Fruit fly (Drosophila melanogaster): ENCODE data around the gene CG18549.
A peak's percentile ranks its signal among the peaks of the same experiment; 100 is the strongest.

The CG18549 gene

dm6 chr3R:12401672-12402296 is 47.3 kb upstream of the CG18549 start, which contains the start of gene DNAlig3 (continued):
- no peak for TF ChIP-seq CG17361 (GFP tag; IDR thresholded peaks at IDR 0.05)
- 0 out of 2 replicates have a peak, but pooled peaks have one; percentile 25 for TF ChIP-seq tna (GFP tag; IDR thresholded peaks at IDR 0.05; ENCODE audit: partially characterized antibody)
- no peak for TF ChIP-seq CG32772 (GFP tag; IDR thresholded peaks at IDR 0.05)

- peak; percentile 47; the same call in 1 of the 2 replicates for TF ChIP-seq dan (GFP tag; IDR thresholded peaks at IDR 0.05)
- TF ChIP-seq unc-4 (GFP tag; IDR thresholded peaks at IDR 0.05; ENCODE audit: partially characterized antibody) = no peak
- TF ChIP-seq CG11560 (tag; IDR thresholded peaks at IDR 0.05) = peak; percentile 65; the same call in 2 of the 3 replicates
- peak; percentile 99 for TF ChIP-seq CG6813 (GFP tag; optimal IDR thresholded peaks at IDR 0.05)
- TF ChIP-seq CG16813 (GFP tag; IDR thresholded peaks at IDR 0.05; ENCODE audit: partially characterized antibody) = 0 out of 3 replicates have a peak, but pooled peaks have one; percentile 32
- TF ChIP-seq stwl (tag; optimal IDR thresholded peaks at IDR 0.05) = peak; percentile 99
- TF ChIP-seq ERR (GFP tag; optimal IDR thresholded peaks at IDR 0.05) = peak; percentile 92
- TF ChIP-seq fd3F (GFP tag; optimal IDR thresholded peaks at IDR 0.05) = peak; percentile 95
- TF ChIP-seq CG32772 (GFP tag; IDR thresholded peaks at IDR 0.05) = peak; percentile 88
- peak; percentile 92 for TF ChIP-seq CG7745 (tag; optimal IDR thresholded peaks at IDR 0.05)
- peak; percentile 98 for TF ChIP-seq CG17359 (tag; optimal IDR thresholded peaks at IDR 0.05)
- peak; percentile 97 for TF ChIP-seq CG2202 (tag; optimal IDR thresholded peaks at IDR 0.05)
- peak; percentile 87; the same call in 1 of the 2 replicates for TF ChIP-seq danr (GFP tag; IDR thresholded peaks at IDR 0.05)
- TF ChIP-seq CG6689 (GFP tag; IDR thresholded peaks at IDR 0.05) = peak; percentile 97
- TF ChIP-seq CG30403 (GFP tag; optimal IDR thresholded peaks at IDR 0.05) = peak; percentile 96
- TF ChIP-seq usp (GFP tag; optimal IDR thresholded peaks at IDR 0.05) = no peak
- peak; percentile 99 for TF ChIP-seq MTF-1 (GFP tag; optimal IDR thresholded peaks at IDR 0.05; ENCODE audit: borderline replicate concordance)
- peak; percentile 97 for TF ChIP-seq az2 (GFP tag; optimal IDR thresholded peaks at IDR 0.05)
- TF ChIP-seq pho (GFP tag; optimal IDR thresholded peaks at IDR 0.05) = peak; percentile 91
- peak; percentile 82 for TF ChIP-seq CG4360 (GFP tag; IDR thresholded peaks at IDR 0.05)
- TF ChIP-seq CG10209 (GFP tag; optimal IDR thresholded peaks at IDR 0.05) = peak; percentile 97
- peak; percentile 98 for TF ChIP-seq CG10565 (GFP tag; optimal IDR thresholded peaks at IDR 0.05)
- peak; percentile 96 for TF ChIP-seq Atf6 (GFP tag; IDR thresholded peaks at IDR 0.05)
- TF ChIP-seq CG1024 (GFP tag; IDR thresholded peaks at IDR 0.05) = peak; percentile 97
- TF ChIP-seq CG33213 (GFP tag; optimal IDR thresholded peaks at IDR 0.05) = peak; percentile 99
- TF ChIP-seq grau (tag; optimal IDR thresholded peaks at IDR 0.05) = peak; percentile 98
- peak; percentile 99 for TF ChIP-seq sqz (GFP tag; optimal IDR thresholded peaks at IDR 0.05)
- peak; percentile 98 for TF ChIP-seq Sox100B (GFP tag; optimal IDR thresholded peaks at IDR 0.05)
- peak in 1 of 3 experiments; percentile 99 for TF ChIP-seq lola (GFP tag; optimal IDR thresholded peaks at IDR 0.05)
- TF ChIP-seq CG2199 (GFP tag; IDR thresholded peaks at IDR 0.05) = peak; percentile 94
- TF ChIP-seq CG6854 (GFP tag; optimal IDR thresholded peaks at IDR 0.05) = peak; percentile 98
- peak; percentile 97 for TF ChIP-seq CG1792 (GFP tag; optimal IDR thresholded peaks at IDR 0.05)
- TF ChIP-seq C15 (GFP tag; IDR thresholded peaks at IDR 0.05) = peak; percentile 87
- peak; percentile 91 for TF ChIP-seq CG8765 (GFP tag; IDR thresholded peaks at IDR 0.05)
- TF ChIP-seq disco-r (GFP tag; optimal IDR thresholded peaks at IDR 0.05) = peak; percentile 86
- TF ChIP-seq grn (GFP tag; optimal IDR thresholded peaks at IDR 0.05) = peak; percentile 98
- TF ChIP-seq zf30C (GFP tag; optimal IDR thresholded peaks at IDR 0.05) = peak; percentile 39
- TF ChIP-seq CG17186 (GFP tag; optimal IDR thresholded peaks at IDR 0.05) = peak; percentile 97
- peak; percentile 47; the same call in 1 of the 2 replicates for TF ChIP-seq crol (GFP tag; IDR thresholded peaks at IDR 0.05)
- peak; percentile 96 for TF ChIP-seq CG1602 (GFP tag; optimal IDR thresholded peaks at IDR 0.05)
- peak; percentile 94 for TF ChIP-seq Mrtf (GFP tag; IDR thresholded peaks at IDR 0.05)
- TF ChIP-seq Vsx1 (GFP tag; optimal IDR thresholded peaks at IDR 0.05) = peak; percentile 92
- TF ChIP-seq Nf-YC (tag; optimal IDR thresholded peaks at IDR 0.05) = peak; percentile 92
- peak; percentile 95 for TF ChIP-seq CG7556 (GFP tag; optimal IDR thresholded peaks at IDR 0.05)
- peak; percentile 99 for TF ChIP-seq CG33557 (GFP tag; optimal IDR thresholded peaks at IDR 0.05)
These were observed 46.2 kb upstream of the CG18549 start for dm6 chr3R:12402935-12403334.

Measured in whole organism, embryonic.